Fruit fly (Drosophila melanogaster) whole organism, adult: Measurements from ENCODE around the gene CG13315.
A peak's percentile ranks its signal among the peaks of the same experiment; 100 is the strongest.

Source experiments
- CG11617 ChIP-seq: fragments of 200-800 bp; sonication (Bioruptor generic); optimal IDR thresholded peaks from 2 replicates; lab custom pipeline; 2017; ENCODE audit warnings: mild to moderate bottlenecking, missing biosample characterization, missing genetic modification reagents, missing genetic modification characterization
- CG12768 ChIP-seq: fragments of 200-800 bp; sonication (Bioruptor generic); optimal IDR thresholded peaks from 2 replicates; lab custom pipeline; 2017; ENCODE audit warnings: missing biosample characterization, missing genetic modification characterization, mild to moderate bottlenecking, moderate library complexity, missing genetic modification reagents
- CG14711 ChIP-seq: fragments of 200-800 bp; sonication (Bioruptor generic); optimal IDR thresholded peaks from 2 replicates; lab custom pipeline; 2018; ENCODE audit warnings: missing biosample characterization, mild to moderate bottlenecking, missing genetic modification characterization, moderate library complexity
- CG1620 ChIP-seq: fragments of 200-800 bp; sonication (Bioruptor generic); optimal IDR thresholded peaks from 2 replicates; lab custom pipeline; 2016; ENCODE audit warnings: missing biosample characterization, missing genetic modification characterization
- CG33017 ChIP-seq: fragments of 200-800 bp; sonication (Bioruptor generic); optimal IDR thresholded peaks from 2 replicates; lab custom pipeline; 2018; ENCODE audit warnings: missing biosample characterization, mild to moderate bottlenecking, missing genetic modification characterization, moderate library complexity
- CG5204 ChIP-seq: fragments of 200-800 bp; sonication (Bioruptor generic); optimal IDR thresholded peaks from 2 replicates; lab custom pipeline; 2016; ENCODE audit warnings: missing biosample characterization, missing genetic modification characterization
- CG7045 ChIP-seq: fragments of 200-800 bp; sonication (Bioruptor generic); optimal IDR thresholded peaks from 2 replicates; lab custom pipeline; 2017; ENCODE audit warnings: missing biosample characterization, mild to moderate bottlenecking, missing genetic modification characterization
- CG7101 ChIP-seq: fragments of 200-800 bp; sonication (Bioruptor generic); optimal IDR thresholded peaks from 2 replicates; lab custom pipeline; 2018; ENCODE audit warnings: missing biosample characterization, mild to moderate bottlenecking, missing genetic modification characterization, moderate library complexity
- Clk ChIP-seq: fragments of 200-800 bp; sonication (Bioruptor generic); optimal IDR thresholded peaks from 2 replicates; lab custom pipeline; 2017; ENCODE audit warnings: missing biosample characterization, missing genetic modification characterization
- Crg-1 ChIP-seq: fragments of 200-800 bp; sonication (Bioruptor generic); optimal IDR thresholded peaks from 2 replicates; lab custom pipeline; 2016; ENCODE audit warnings: missing biosample characterization, missing genetic modification characterization
- Hr96 ChIP-seq: fragments of 200-800 bp; sonication (Bioruptor generic); optimal IDR thresholded peaks from 2 replicates; lab custom pipeline; 2016; ENCODE audit warnings: missing biosample characterization, missing genetic modification characterization
- Mnt ChIP-seq: fragments of 200-800 bp; sonication (Bioruptor generic); optimal IDR thresholded peaks from 2 replicates; lab custom pipeline; 2016; ENCODE audit warnings: missing biosample characterization, mild to moderate bottlenecking, missing genetic modification characterization
- bab1 ChIP-seq: fragments of 200-800 bp; sonication (Bioruptor generic); optimal IDR thresholded peaks from 3 replicates; lab custom pipeline; 2019; ENCODE audit warnings: missing biosample characterization, mild to moderate bottlenecking, missing genetic modification characterization, moderate library complexity
- cic ChIP-seq: fragments of 200-800 bp; sonication (Bioruptor generic); optimal IDR thresholded peaks from 2 replicates; lab custom pipeline; 2017; ENCODE audit warnings: missing biosample characterization, mild to moderate bottlenecking, missing genetic modification characterization, moderate library complexity
- cnc ChIP-seq, 2 experiments: fragments of >200 bp; optimal IDR thresholded peaks; 2 replicates each; lab custom pipeline; 2017
- kay ChIP-seq: fragments of 200-800 bp; sonication (Bioruptor generic); peaks from one replicate; lab custom pipeline; 2016; ENCODE audit warnings: missing biosample characterization, missing genetic modification characterization, borderline replicate concordance
- ovo ChIP-seq: fragments of 200-800 bp; sonication (Bioruptor generic); optimal IDR thresholded peaks from 2 replicates; lab custom pipeline; 2016; ENCODE audit warnings: missing biosample characterization, missing genetic modification characterization
- pad ChIP-seq: fragments of 200-800 bp; sonication (Bioruptor generic); optimal IDR thresholded peaks from 3 replicates; lab custom pipeline; 2017; ENCODE audit warnings: missing biosample characterization, missing genetic modification characterization, mild to moderate bottlenecking, moderate library complexity, missing genetic modification reagents
- tj ChIP-seq: fragments of 200-800 bp; sonication (Bioruptor generic); optimal IDR thresholded peaks from 3 replicates; lab custom pipeline; 2017; ENCODE audit warnings: missing biosample characterization, mild to moderate bottlenecking, missing genetic modification characterization, moderate library complexity
- toe ChIP-seq: fragments of 200-800 bp; sonication (Bioruptor generic); optimal IDR thresholded peaks from 2 replicates; lab custom pipeline; 2016; ENCODE audit warnings: missing biosample characterization, missing genetic modification characterization

The CG13315 gene

DNA sequence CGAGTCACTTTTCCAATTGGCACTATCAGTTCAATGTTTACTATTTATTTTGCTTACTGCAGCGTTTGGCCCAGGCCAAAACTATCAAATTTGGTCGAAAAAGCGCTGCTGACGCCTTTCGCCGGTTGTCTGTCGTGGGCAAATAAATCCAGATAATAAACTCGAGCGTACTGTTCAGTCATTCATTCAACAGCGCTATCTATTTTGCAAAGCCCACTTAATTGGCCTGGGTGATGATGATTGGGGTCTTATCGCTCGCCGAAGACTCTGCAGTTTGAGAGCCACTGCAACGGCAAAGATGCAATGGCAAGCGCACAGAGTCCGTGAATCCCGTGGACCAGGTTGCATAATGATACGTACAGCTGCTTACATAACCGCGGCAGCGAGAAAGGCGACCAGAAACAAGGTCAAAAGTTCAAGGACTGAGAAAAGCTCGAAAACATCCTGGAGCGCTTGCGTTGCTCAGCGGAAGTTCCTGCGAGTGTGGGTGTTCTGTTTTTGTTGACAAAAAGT lies 30.1 kb upstream of the CG13315 start:
- TF ChIP-seq ovo (GFP tag; lab: Kevin White, UChicago) (no peak), cic (peak; percentile 99), Clk (GFP tag; lab: Kevin White, UChicago) (peak; percentile 24)

DNA sequence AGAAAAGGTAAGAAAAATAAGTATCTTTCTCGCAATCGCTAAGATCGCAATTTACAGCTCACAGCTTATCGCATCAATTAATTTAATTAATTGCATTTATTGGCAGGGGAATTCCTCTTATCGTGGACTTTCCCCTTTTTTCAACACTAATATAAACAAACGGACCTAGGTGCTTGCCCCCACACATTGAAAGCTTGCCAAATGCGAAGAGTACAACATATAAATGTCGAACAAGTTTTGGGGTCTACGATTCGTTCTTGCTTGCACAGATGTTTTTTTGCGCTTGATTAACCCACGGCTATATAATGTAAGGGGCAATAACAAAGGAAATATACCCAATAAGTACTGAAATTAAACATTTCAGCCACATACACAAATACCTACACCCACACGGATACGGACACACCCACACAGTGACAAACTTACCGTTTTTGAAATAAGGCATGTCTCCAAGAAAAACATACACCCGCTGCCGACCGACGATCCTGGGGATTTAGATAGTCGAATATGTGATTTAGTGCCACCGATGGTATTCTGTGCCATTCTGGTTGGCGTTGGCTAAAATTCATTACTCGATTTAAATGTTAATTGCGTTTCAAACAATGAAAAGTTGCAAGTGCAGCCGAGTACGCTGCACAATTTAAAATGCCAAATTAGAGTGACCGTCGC lies 24.5 kb upstream of the CG13315 start:
- TF ChIP-seq CG11617 = peak; percentile 61
- TF ChIP-seq Mnt (GFP tag; lab: Kevin White, UChicago) = peak; percentile 48
- TF ChIP-seq CG7045 (GFP tag; lab: Kevin White, UChicago) = peak; percentile 25
- peak; percentile 51 for TF ChIP-seq Hr96 (GFP tag; lab: Kevin White, UChicago)
- peak; percentile 91 for TF ChIP-seq pad (GFP tag; lab: Kevin White, UChicago)
- TF ChIP-seq cic = peak; percentile 45
- TF ChIP-seq ovo (GFP tag; lab: Kevin White, UChicago) = peak; percentile 42
- TF ChIP-seq CG1620 (GFP tag; lab: Kevin White, UChicago) = no peak
- no peak for TF ChIP-seq cnc (optimal IDR thresholded peaks at IDR 0.05; lab: Kevin White, UChicago)
- TF ChIP-seq toe = peak; percentile 18
- TF ChIP-seq CG7101 (tag; lab: Kevin White, UChicago) = peak; percentile 11
- peak; percentile 48 for TF ChIP-seq CG12768 (GFP tag; lab: Kevin White, UChicago)
- no peak for TF ChIP-seq CG5204 (GFP tag; lab: Kevin White, UChicago)
- TF ChIP-seq Clk (GFP tag; lab: Kevin White, UChicago) = no peak
- peak; percentile 38 for TF ChIP-seq CG33017
- peak; percentile 92 for TF ChIP-seq kay (GFP tag; lab: Kevin White, UChicago)
- no peak for TF ChIP-seq CG14711 (tag; lab: Kevin White, UChicago)
- TF ChIP-seq tj (GFP tag; lab: Kevin White, UChicago) = no peak
- no peak for TF ChIP-seq Crg-1 (GFP tag; lab: Kevin White, UChicago)
- no peak for TF ChIP-seq bab1 (GFP tag; lab: Kevin White, UChicago)

DNA sequence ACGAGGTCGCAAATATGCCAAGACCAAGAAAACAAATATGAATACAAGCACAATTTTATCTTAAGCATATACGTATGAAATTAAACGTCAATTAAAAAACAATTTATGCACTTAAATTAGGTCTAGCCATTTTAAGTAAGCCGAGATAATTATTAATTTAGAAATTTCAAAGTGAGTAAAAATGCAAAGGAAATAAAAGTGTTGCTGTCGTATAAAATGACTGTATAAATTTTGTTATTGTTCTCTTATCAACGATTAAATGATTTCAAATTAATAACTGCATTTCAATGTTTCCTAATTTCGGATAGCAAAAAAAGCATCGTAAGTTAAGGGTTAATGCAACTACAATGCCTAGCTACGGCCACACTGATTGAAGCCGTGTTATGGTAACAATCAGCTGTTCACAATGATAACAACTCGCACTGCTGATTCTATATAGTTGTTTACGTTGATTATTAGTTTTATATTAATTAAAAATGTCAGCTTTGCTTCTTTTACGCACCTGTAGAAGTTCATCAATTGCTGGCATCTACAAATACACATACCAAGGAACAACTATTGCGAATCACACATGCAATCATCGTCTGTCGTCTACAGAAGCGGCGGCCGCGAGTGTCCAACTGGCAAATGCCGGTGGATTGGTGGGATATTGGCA lies 23.8 kb upstream of the CG13315 start, which contains the start of the genes CG4911 and CG4942:
CG4911 (minus strand) TSS at position 1 of the 655 bp plus-strand sequence.
CG4942 (plus strand) TSS at position 375 of the 655 bp plus-strand sequence.
- TF ChIP-seq tj (GFP tag; lab: Kevin White, UChicago) (peak; percentile 32), CG12768 (GFP tag; lab: Kevin White, UChicago) (peak; percentile 46), bab1 (GFP tag; lab: Kevin White, UChicago) (no peak), Mnt (GFP tag; lab: Kevin White, UChicago) (peak; percentile 4), CG1620 (GFP tag; lab: Kevin White, UChicago) (peak; percentile 73), CG14711 (tag; lab: Kevin White, UChicago) (peak; percentile 62), CG7045 (GFP tag; lab: Kevin White, UChicago) (peak; percentile 74), ovo (GFP tag; lab: Kevin White, UChicago) (peak; percentile 26), pad (GFP tag; lab: Kevin White, UChicago) (no peak), CG5204 (GFP tag; lab: Kevin White, UChicago) (peak; percentile 63), Clk (GFP tag; lab: Kevin White, UChicago) (peak; percentile 45), toe (peak; percentile 28), CG11617 (peak; percentile 46), cnc (optimal IDR thresholded peaks at IDR 0.05; lab: Kevin White, UChicago) (no peak), Crg-1 (GFP tag; lab: Kevin White, UChicago) (peak; percentile 66), kay (GFP tag; lab: Kevin White, UChicago) (no peak), CG33017 (no peak), cic (peak; percentile 57), CG7101 (tag; lab: Kevin White, UChicago) (peak; percentile 56), Hr96 (GFP tag; lab: Kevin White, UChicago) (peak; percentile 76)

DNA sequence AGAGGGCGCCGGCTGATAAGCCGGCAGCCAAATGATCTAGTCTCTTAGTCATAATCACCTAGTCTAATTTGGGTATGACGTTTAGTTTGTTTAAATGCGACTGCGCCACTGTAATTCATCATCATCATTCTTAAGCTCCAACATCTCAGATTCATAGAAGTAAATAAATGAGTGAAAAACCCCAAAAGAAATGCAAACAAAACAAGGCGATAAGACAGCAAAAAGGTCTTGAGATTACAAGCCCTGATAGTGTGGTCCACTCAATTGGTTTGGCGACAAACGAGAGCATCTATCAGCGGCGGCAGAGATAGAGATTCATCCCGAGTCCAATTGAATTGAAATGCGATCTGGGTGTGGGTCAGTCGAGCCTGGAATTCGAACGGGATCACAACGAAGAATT lies 22.4 kb upstream of the CG13315 start, which contains the start of gene teq:
teq (plus strand) TSS at position 359 of the 400 bp plus-strand sequence.
- peak; percentile 85 for TF ChIP-seq kay (GFP tag; lab: Kevin White, UChicago)
- no peak for TF ChIP-seq Hr96 (GFP tag; lab: Kevin White, UChicago)
- no peak for TF ChIP-seq cnc (optimal IDR thresholded peaks at IDR 0.05; lab: Kevin White, UChicago)
- no peak for TF ChIP-seq CG12768 (GFP tag; lab: Kevin White, UChicago)
- TF ChIP-seq CG5204 (GFP tag; lab: Kevin White, UChicago) = no peak
- TF ChIP-seq Clk (GFP tag; lab: Kevin White, UChicago) = no peak
- TF ChIP-seq CG1620 (GFP tag; lab: Kevin White, UChicago) = no peak
- no peak for TF ChIP-seq CG14711 (tag; lab: Kevin White, UChicago)
- TF ChIP-seq pad (GFP tag; lab: Kevin White, UChicago) = no peak
- no peak for TF ChIP-seq ovo (GFP tag; lab: Kevin White, UChicago)
- no peak for TF ChIP-seq tj (GFP tag; lab: Kevin White, UChicago)
- no peak for TF ChIP-seq Mnt (GFP tag; lab: Kevin White, UChicago)
- no peak for TF ChIP-seq bab1 (GFP tag; lab: Kevin White, UChicago)
- peak; percentile 22 for TF ChIP-seq cic
- no peak for TF ChIP-seq CG33017
- TF ChIP-seq Crg-1 (GFP tag; lab: Kevin White, UChicago) = no peak

DNA sequence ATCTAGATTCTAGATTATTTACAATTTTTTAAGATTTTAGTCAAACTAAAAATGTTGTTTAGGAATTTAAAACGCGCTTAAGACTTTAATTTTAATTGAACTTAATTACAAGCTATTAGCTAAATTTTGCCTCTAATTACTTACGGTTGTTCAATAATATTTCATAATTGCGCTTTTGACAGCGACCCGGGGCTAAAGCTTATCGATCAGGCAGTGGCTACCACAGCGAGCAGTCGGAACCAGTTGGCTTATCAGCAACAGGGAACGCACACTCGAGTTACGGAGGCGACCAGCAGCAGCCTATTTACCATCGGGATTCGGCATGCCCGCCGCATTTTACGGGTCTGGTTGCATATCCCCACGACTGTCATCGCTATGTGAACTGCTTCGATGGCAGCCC lies 21.8 kb upstream of the CG13315 start:
- TF ChIP-seq toe = no peak
- TF ChIP-seq CG5204 (GFP tag; lab: Kevin White, UChicago) = no peak
- TF ChIP-seq CG1620 (GFP tag; lab: Kevin White, UChicago) = no peak
- no peak for TF ChIP-seq tj (GFP tag; lab: Kevin White, UChicago)
- no peak for TF ChIP-seq CG33017
- no peak for TF ChIP-seq CG14711 (tag; lab: Kevin White, UChicago)
- no peak for TF ChIP-seq pad (GFP tag; lab: Kevin White, UChicago)
- no peak for TF ChIP-seq ovo (GFP tag; lab: Kevin White, UChicago)
- TF ChIP-seq bab1 (GFP tag; lab: Kevin White, UChicago) = no peak
- no peak for TF ChIP-seq Hr96 (GFP tag; lab: Kevin White, UChicago)
- TF ChIP-seq cic = no peak
